Worm (Caenorhabditis elegans) whole organism, mixed stage, embryonic: ENCODE measurements around the gene idpp-14.

Experiments used
- bed-3 ChIP-seq: fragments of 200-800 bp; sonication (Bioruptor generic); optimal IDR thresholded peaks from 3 replicates; lab custom pipeline; 2018; ENCODE audit warnings: mild to moderate bottlenecking, missing genetic modification characterization, moderate library complexity, missing compliant biosample characterization
- blmp-1 ChIP-seq: fragments of 150-350 bp; optimal IDR thresholded peaks from 2 replicates; lab custom pipeline; 2014; ENCODE audit warnings: missing biosample characterization, missing genetic modification characterization
- ceh-39 ChIP-seq: fragments of 150-350 bp; optimal IDR thresholded peaks from 2 replicates; lab custom pipeline; 2014; ENCODE audit warnings: missing biosample characterization, missing genetic modification characterization
- ces-1 ChIP-seq: fragments of 150-350 bp; optimal IDR thresholded peaks from 2 replicates; lab custom pipeline; 2014; ENCODE audit warnings: missing biosample characterization, missing genetic modification reagents, missing genetic modification characterization
- cnd-1 ChIP-seq: fragments of 200-800 bp; sonication (Bioruptor generic); optimal IDR thresholded peaks from 2 replicates; lab custom pipeline; 2018; ENCODE audit warnings: mild to moderate bottlenecking, missing genetic modification characterization, missing compliant biosample characterization
- drap-1 ChIP-seq: fragments of 200-800 bp; sonication (Bioruptor generic); optimal IDR thresholded peaks from 3 replicates; lab custom pipeline; 2018; ENCODE audit warnings: mild to moderate bottlenecking, missing genetic modification characterization, missing compliant biosample characterization
- elt-1 ChIP-seq: sonication (generic microtip); optimal IDR thresholded peaks from 2 replicates; lab custom pipeline; 2017; ENCODE audit warnings: missing genetic modification characterization, mild to moderate bottlenecking, missing compliant biosample characterization, antibody characterized with exemption, moderate library complexity, borderline replicate concordance; ENCODE audit not compliant: insufficient read depth
- elt-3 ChIP-seq: fragments of 150-350 bp; optimal IDR thresholded peaks from 2 replicates; lab custom pipeline; 2014; ENCODE audit warnings: missing biosample characterization, missing genetic modification characterization
- flh-1 ChIP-seq: fragments of 200-800 bp; sonication (Bioruptor generic); optimal IDR thresholded peaks from 2 replicates; lab custom pipeline; 2018; ENCODE audit warnings: mild to moderate bottlenecking, missing genetic modification characterization, moderate library complexity, missing compliant biosample characterization
- ham-2 ChIP-seq: fragments of 200-800 bp; sonication (Bioruptor generic); optimal IDR thresholded peaks from 2 replicates; lab custom pipeline; 2018; ENCODE audit warnings: mild to moderate bottlenecking, missing genetic modification characterization, missing compliant biosample characterization
- hlh-1 ChIP-seq: fragments of 150-350 bp; optimal IDR thresholded peaks from 2 replicates; lab custom pipeline; 2014; ENCODE audit warnings: missing biosample characterization, missing genetic modification reagents, missing genetic modification characterization
- lin-32 ChIP-seq: fragments of 200-800 bp; sonication (Bioruptor generic); optimal IDR thresholded peaks from 2 replicates; lab custom pipeline; 2018; ENCODE audit warnings: mild to moderate bottlenecking, missing genetic modification characterization, missing compliant biosample characterization
- lsy-2 ChIP-seq: fragments of 150-350 bp; optimal IDR thresholded peaks from 2 replicates; lab custom pipeline; 2014; ENCODE audit warnings: missing biosample characterization, missing genetic modification characterization
- mab-5 ChIP-seq: fragments of 150-350 bp; optimal IDR thresholded peaks from 2 replicates; lab custom pipeline; 2014; ENCODE audit warnings: missing biosample characterization, missing genetic modification characterization
- mep-1 ChIP-seq: fragments of 150-350 bp; optimal IDR thresholded peaks from 2 replicates; lab custom pipeline; 2017; ENCODE audit warnings: missing biosample characterization, missing genetic modification reagents, missing genetic modification characterization, inconsistent platforms
- mls-2 ChIP-seq: sonication (generic microtip); optimal IDR thresholded peaks from 2 replicates; lab custom pipeline; 2016; ENCODE audit warnings: mild to moderate bottlenecking, missing genetic modification characterization, moderate library complexity, missing compliant biosample characterization
- nhr-12 ChIP-seq: fragments of 150-350 bp; optimal IDR thresholded peaks from 2 replicates; lab custom pipeline; 2014; ENCODE audit warnings: missing biosample characterization, missing genetic modification characterization
- nhr-237 ChIP-seq: fragments of 150-350 bp; optimal IDR thresholded peaks from 2 replicates; lab custom pipeline; 2014; ENCODE audit warnings: missing biosample characterization, missing genetic modification characterization
- nhr-28 ChIP-seq: fragments of 150-350 bp; optimal IDR thresholded peaks from 2 replicates; lab custom pipeline; 2014; ENCODE audit warnings: missing biosample characterization, missing genetic modification characterization
- nhr-76 ChIP-seq: sonication (generic microtip); optimal IDR thresholded peaks from 2 replicates; lab custom pipeline; 2017; ENCODE audit warnings: missing biosample characterization, missing genetic modification characterization
- pha-4 ChIP-seq: fragments of 150-350 bp; optimal IDR thresholded peaks from 2 replicates; lab custom pipeline; 2018; ENCODE audit warnings: missing biosample characterization, missing genetic modification reagents, missing genetic modification characterization
- sem-2 ChIP-seq: fragments of 200-800 bp; sonication (Bioruptor generic); optimal IDR thresholded peaks from 2 replicates; lab custom pipeline; 2018; ENCODE audit warnings: mild to moderate bottlenecking, missing genetic modification characterization, missing compliant biosample characterization
- snpc-4 ChIP-seq: fragments of 150-350 bp; optimal IDR thresholded peaks from 2 replicates; lab custom pipeline; 2014; ENCODE audit warnings: missing biosample characterization, missing genetic modification characterization
- sptf-1 ChIP-seq: sonication (generic microtip); optimal IDR thresholded peaks from 2 replicates; lab custom pipeline; 2017; ENCODE audit warnings: mild to moderate bottlenecking, missing genetic modification characterization, moderate library complexity, missing compliant biosample characterization
- tbx-8 ChIP-seq: fragments of 200-800 bp; sonication (Bioruptor generic); optimal IDR thresholded peaks from 2 replicates; lab custom pipeline; 2018; ENCODE audit warnings: mild to moderate bottlenecking, missing genetic modification characterization, moderate library complexity, missing compliant biosample characterization
- unc-120 ChIP-seq: sonication (generic microtip); optimal IDR thresholded peaks from 2 replicates; lab custom pipeline; 2017; ENCODE audit warnings: missing genetic modification characterization, missing compliant biosample characterization; ENCODE audit not compliant: poor library complexity, severe bottlenecking
- unc-39 ChIP-seq: fragments of 150-350 bp; optimal IDR thresholded peaks from 2 replicates; lab custom pipeline; 2014; ENCODE audit warnings: missing biosample characterization, missing genetic modification characterization
- unc-62 ChIP-seq: fragments of 150-350 bp; optimal IDR thresholded peaks from 2 replicates; lab custom pipeline; 2014; ENCODE audit warnings: missing biosample characterization, missing genetic modification reagents, missing genetic modification characterization
- zip-8 ChIP-seq: fragments of 150-350 bp; optimal IDR thresholded peaks from 2 replicates; lab custom pipeline; 2014; ENCODE audit warnings: missing biosample characterization, missing genetic modification characterization
- ztf-11 ChIP-seq: fragments of 150-350 bp; optimal IDR thresholded peaks from 2 replicates; lab custom pipeline; 2014; ENCODE audit warnings: missing biosample characterization, missing genetic modification characterization

Gene idpp-14

DNA sequence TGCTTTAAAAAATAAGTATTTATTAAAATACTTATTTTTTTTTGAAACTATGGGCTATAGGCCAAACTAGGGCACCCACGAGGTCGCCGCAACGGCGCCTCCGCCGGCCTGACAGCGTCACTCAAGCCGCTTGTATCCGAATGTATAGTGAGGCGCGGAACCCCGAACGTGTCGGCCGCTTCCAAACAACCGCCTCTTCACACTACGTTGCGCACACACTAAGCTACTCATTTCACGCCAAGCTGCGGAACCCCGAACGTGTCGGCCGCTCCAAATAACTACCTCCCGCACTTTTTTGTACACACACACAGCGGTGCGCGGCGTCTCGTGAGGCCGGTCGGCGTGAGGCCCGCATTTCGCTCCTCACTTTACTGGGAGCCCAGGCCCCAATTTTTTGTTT, 30.8 kb downstream of the idpp-14 start:
- TF ChIP-seq snpc-4 (tag; lab: Kevin White, UChicago) = no peak
- no peak for TF ChIP-seq lsy-2 (tag; lab: Kevin White, UChicago)
- no peak for TF ChIP-seq tbx-8
- TF ChIP-seq sptf-1 (tag; lab: Kevin White, UChicago) = no peak
- TF ChIP-seq flh-1 (GFP tag; lab: Kevin White, UChicago) = no peak
- TF ChIP-seq ces-1 = no peak
- TF ChIP-seq mep-1 (tag; lab: Kevin White, UChicago) = no peak
- TF ChIP-seq nhr-76 = no peak
- TF ChIP-seq ceh-39 (tag; lab: Kevin White, UChicago) = no peak
- TF ChIP-seq nhr-12 (tag; lab: Kevin White, UChicago) = no peak
- no peak for TF ChIP-seq pha-4 (tag; lab: Kevin White, UChicago)
- TF ChIP-seq elt-3 = no peak
- no peak for TF ChIP-seq zip-8
- no peak for TF ChIP-seq elt-1 (tag; lab: Kevin White, UChicago)
- TF ChIP-seq mab-5 (tag; lab: Kevin White, UChicago) = no peak
- no peak for TF ChIP-seq sem-2
- TF ChIP-seq, all 35 proteins: peak for 0

- no peak for TF ChIP-seq hlh-1
- TF ChIP-seq tbx-8 = no peak
- no peak for TF ChIP-seq ces-1
These were observed 31.8 kb downstream of the idpp-14 start for ce11 chrX:16113996-16114395.

ce11 chrX:16116279-16116678, 34.1 kb downstream of the idpp-14 start:
- no peak for TF ChIP-seq lsy-2 (tag; lab: Kevin White, UChicago)
- TF ChIP-seq unc-39 (tag; lab: Kevin White, UChicago) = no peak
- no peak for TF ChIP-seq tbx-8
- TF ChIP-seq ces-1 = peak; percentile 73
- no peak for TF ChIP-seq zip-8
- TF ChIP-seq unc-120 (tag; lab: Kevin White, UChicago) = no peak
- no peak for TF ChIP-seq mab-5 (tag; lab: Kevin White, UChicago)

DNA sequence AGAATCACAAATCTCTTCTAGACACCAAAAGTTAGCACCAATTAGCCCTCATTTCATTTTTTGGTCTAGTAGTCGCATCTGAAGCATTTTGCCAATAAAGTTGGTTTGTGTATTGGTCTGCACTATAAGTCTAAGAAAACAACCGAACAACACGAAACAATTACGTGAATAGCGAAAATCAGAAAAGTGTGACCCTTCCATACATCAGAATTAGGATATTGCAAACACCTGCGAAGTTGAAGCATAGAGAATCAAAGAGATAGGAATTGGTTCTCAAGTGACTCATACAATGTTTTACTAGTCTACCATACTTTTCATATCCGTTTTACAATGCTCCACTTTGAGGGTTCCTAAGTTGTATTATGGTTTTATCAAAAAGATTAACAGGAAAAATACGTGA, 35.0 kb downstream of the idpp-14 start:
- TF ChIP-seq zip-8 (no peak), ztf-11 (tag; lab: Kevin White, UChicago) (no peak)

- TF ChIP-seq nhr-76 (no peak), tbx-8 (no peak)
These were observed 35.5 kb downstream of the idpp-14 start for ce11 chrX:16117618-16118017.

DNA sequence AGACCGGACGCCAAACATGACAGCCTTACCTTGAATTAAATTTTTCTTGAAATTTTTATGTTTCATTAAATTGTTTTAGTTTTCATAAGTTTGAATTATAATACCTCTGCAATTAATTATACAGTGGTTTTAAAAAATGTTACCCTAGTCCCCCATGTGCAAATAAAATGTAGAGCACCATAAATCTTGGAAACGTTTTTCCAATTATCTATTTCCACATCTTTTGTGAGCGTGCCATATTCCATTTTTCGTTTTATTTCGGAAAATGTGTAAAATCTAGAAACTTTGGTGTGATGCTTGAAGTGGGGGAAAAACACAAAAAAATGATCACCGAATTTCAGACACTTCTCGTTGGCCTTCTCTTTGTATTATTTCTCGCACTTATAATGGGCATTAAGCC, 40.5 kb downstream of the idpp-14 start:
- TF ChIP-seq mls-2 (tag; lab: Kevin White, UChicago) (no peak), bed-3 (GFP tag; lab: Kevin White, UChicago) (no peak), blmp-1 (no peak), pha-4 (tag; lab: Kevin White, UChicago) (no peak), drap-1 (GFP tag; lab: Kevin White, UChicago) (no peak), ham-2 (GFP tag; lab: Kevin White, UChicago) (no peak), hlh-1 (no peak), flh-1 (GFP tag; lab: Kevin White, UChicago) (no peak), mab-5 (tag; lab: Kevin White, UChicago) (no peak), mep-1 (tag; lab: Kevin White, UChicago) (no peak), unc-62 (GFP tag; lab: Kevin White, UChicago) (no peak), nhr-28 (tag; lab: Kevin White, UChicago) (no peak), ces-1 (no peak), unc-39 (tag; lab: Kevin White, UChicago) (no peak), nhr-237 (tag; lab: Kevin White, UChicago) (no peak), sem-2 (no peak), elt-1 (tag; lab: Kevin White, UChicago) (no peak)

- no peak for TF ChIP-seq ces-1
- no peak for TF ChIP-seq mep-1 (tag; lab: Kevin White, UChicago)
- no peak for TF ChIP-seq blmp-1
- no peak for TF ChIP-seq unc-62 (GFP tag; lab: Kevin White, UChicago)
- no peak for TF ChIP-seq mab-5 (tag; lab: Kevin White, UChicago)
- no peak for TF ChIP-seq lin-32
- no peak for TF ChIP-seq ham-2 (GFP tag; lab: Kevin White, UChicago)
- no peak for TF ChIP-seq elt-1 (tag; lab: Kevin White, UChicago)
- no peak for TF ChIP-seq tbx-8
- no peak for TF ChIP-seq cnd-1
- TF ChIP-seq drap-1 (GFP tag; lab: Kevin White, UChicago) = no peak
- no peak for TF ChIP-seq sem-2
- no peak for TF ChIP-seq nhr-237 (tag; lab: Kevin White, UChicago)
These were observed 42.1 kb downstream of the idpp-14 start for ce11 chrX:16124290-16124689.
